Worm (Caenorhabditis elegans): Measurements from ENCODE around the gene R151.2.

DNA sequence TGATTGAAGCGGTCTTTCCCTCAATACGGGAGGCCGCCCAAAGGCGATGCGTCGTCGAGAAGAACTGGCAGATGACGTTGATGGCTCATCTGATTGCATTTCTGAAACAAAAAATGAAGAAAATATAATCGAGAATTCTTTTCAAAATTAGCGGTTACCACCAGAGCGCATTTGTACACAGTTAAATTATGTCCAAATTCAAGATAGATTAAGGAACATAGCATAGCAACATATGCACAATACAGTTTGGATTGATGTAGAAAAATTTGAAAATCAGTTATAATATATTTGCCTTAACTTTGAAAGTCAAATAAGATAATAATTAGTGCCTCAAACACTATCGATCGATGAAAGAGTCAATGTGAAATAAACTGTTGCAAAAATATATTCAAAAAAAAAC lies 19.9 kb downstream of the R151.2 start, which contains the start of gene R151.8:
- TF ChIP-seq nhr-237 (tag; optimal IDR thresholded peaks at IDR 0.05) (no peak), cnd-1 (tag; optimal IDR thresholded peaks at IDR 0.05) (no peak), lin-13 (tag; optimal IDR thresholded peaks at IDR 0.05) (no peak), unc-62 (GFP tag; optimal IDR thresholded peaks at IDR 0.05) (no peak), elt-1 (tag; optimal IDR thresholded peaks at IDR 0.05; ENCODE audit: borderline replicate concordance, insufficient read depth) (no peak), drap-1 (GFP tag; optimal IDR thresholded peaks at IDR 0.05) (no peak), flh-1 (GFP tag; optimal IDR thresholded peaks at IDR 0.05) (no peak), ztf-11 (tag; optimal IDR thresholded peaks at IDR 0.05) (no peak), nhr-28 (tag; optimal IDR thresholded peaks at IDR 0.05) (no peak), ham-2 (GFP tag; optimal IDR thresholded peaks at IDR 0.05) (no peak), pha-4 (tag; optimal IDR thresholded peaks at IDR 0.05) (no peak), mep-1 (tag; optimal IDR thresholded peaks at IDR 0.05) (no peak), tbx-8 (GFP tag; optimal IDR thresholded peaks at IDR 0.05) (no peak)

Measured in whole organism, mixed stage, embryonic.